Fruit fly (Drosophila melanogaster): Measurements from ENCODE around the gene Lectin-galC1.

Gene Lectin-galC1

DNA sequence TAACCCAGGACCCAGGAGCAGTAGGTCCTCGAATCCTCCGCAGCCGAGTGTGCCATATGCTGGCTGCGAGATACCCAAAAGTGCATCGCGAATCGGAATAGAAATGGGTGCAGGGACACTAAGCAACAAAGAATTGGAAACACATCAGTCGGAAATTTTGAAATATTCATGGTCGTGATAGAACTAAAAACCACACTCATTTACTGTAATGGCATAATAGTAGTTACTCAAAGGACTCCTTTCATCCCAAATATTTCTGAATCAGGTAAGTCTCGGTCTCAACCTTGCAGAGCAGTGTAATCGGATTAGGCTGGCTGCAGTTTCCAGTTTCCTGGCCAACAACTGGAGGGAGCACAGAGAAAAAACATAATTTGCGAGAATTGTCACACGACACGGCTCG, 41.1 kb upstream of the Lectin-galC1 start (continued):
- TF ChIP-seq ems (GFP tag; optimal IDR thresholded peaks at IDR 0.05) (no peak), Spps (tag; optimal IDR thresholded peaks at IDR 0.05) (peak; percentile 52), Dp (GFP tag; optimal IDR thresholded peaks at IDR 0.05) (no peak), MBD-R2 (GFP tag; IDR thresholded peaks at IDR 0.05) (no peak), dm (GFP tag; optimal IDR thresholded peaks at IDR 0.05) (no peak), H2.0 (GFP tag; IDR thresholded peaks at IDR 0.05) (no peak; the same call in 1 of the 2 replicates), CG12299 (tag; optimal IDR thresholded peaks at IDR 0.05) (no peak), CG17612 (GFP tag; IDR thresholded peaks at IDR 0.05) (no peak), TFAM (GFP tag; optimal IDR thresholded peaks at IDR 0.05) (no peak), CG10543 (GFP tag; optimal IDR thresholded peaks at IDR 0.05) (no peak), CG14014 (GFP tag; IDR thresholded peaks at IDR 0.05) (no peak), CG12104 (GFP tag; optimal IDR thresholded peaks at IDR 0.05) (no peak), CG9932 (GFP tag; IDR thresholded peaks at IDR 0.05) (no peak), crol (GFP tag; IDR thresholded peaks at IDR 0.05) (no peak), prd (optimal IDR thresholded peaks at IDR 0.05) (no peak), prd (GFP tag; IDR thresholded peaks at IDR 0.05) (peak; percentile 70), maf-S (GFP tag; optimal IDR thresholded peaks at IDR 0.05) (no peak), CG4404 (GFP tag; IDR thresholded peaks at IDR 0.05) (peak; percentile 42; the same call in 1 of the 2 replicates), pb (GFP tag; optimal IDR thresholded peaks at IDR 0.05) (no peak), CG42726 (GFP tag; IDR thresholded peaks at IDR 0.05; ENCODE audit: partially characterized antibody) (no peak), stc (GFP tag; IDR thresholded peaks at IDR 0.05) (no peak), CG31388 (GFP tag; optimal IDR thresholded peaks at IDR 0.05) (no peak), trem (tag; optimal IDR thresholded peaks at IDR 0.05) (peak; percentile 38), kni (GFP tag; optimal IDR thresholded peaks at IDR 0.05) (no peak), CG8924 (tag; optimal IDR thresholded peaks at IDR 0.05) (peak; percentile 26), her (GFP tag; optimal IDR thresholded peaks at IDR 0.05) (no peak), NK7.1 (GFP tag; optimal IDR thresholded peaks at IDR 0.05) (no peak), CG8359 (GFP tag; optimal IDR thresholded peaks at IDR 0.05; ENCODE audit: borderline replicate concordance) (no peak), Hmr (GFP tag; optimal IDR thresholded peaks at IDR 0.05) (no peak), CTCF (GFP tag; optimal IDR thresholded peaks at IDR 0.05) (no peak), YL-1 (GFP tag; optimal IDR thresholded peaks at IDR 0.05) (no peak), Lhr (GFP tag; optimal IDR thresholded peaks at IDR 0.05) (no peak), caup (GFP tag; optimal IDR thresholded peaks at IDR 0.05; ENCODE audit: severe bottlenecking) (no peak), CG17829 (tag; optimal IDR thresholded peaks at IDR 0.05) (peak; percentile 58), twi (tag; optimal IDR thresholded peaks at IDR 0.05) (no peak), sens-2 (GFP tag; IDR thresholded peaks at IDR 0.05) (no peak), Stat92E (GFP tag; optimal IDR thresholded peaks at IDR 0.05) (no peak), stwl (tag; optimal IDR thresholded peaks at IDR 0.05) (no peak), CG17385 (GFP tag; optimal IDR thresholded peaks at IDR 0.05) (no peak), CG7357 (GFP tag; IDR thresholded peaks at IDR 0.05) (no peak)

DNA sequence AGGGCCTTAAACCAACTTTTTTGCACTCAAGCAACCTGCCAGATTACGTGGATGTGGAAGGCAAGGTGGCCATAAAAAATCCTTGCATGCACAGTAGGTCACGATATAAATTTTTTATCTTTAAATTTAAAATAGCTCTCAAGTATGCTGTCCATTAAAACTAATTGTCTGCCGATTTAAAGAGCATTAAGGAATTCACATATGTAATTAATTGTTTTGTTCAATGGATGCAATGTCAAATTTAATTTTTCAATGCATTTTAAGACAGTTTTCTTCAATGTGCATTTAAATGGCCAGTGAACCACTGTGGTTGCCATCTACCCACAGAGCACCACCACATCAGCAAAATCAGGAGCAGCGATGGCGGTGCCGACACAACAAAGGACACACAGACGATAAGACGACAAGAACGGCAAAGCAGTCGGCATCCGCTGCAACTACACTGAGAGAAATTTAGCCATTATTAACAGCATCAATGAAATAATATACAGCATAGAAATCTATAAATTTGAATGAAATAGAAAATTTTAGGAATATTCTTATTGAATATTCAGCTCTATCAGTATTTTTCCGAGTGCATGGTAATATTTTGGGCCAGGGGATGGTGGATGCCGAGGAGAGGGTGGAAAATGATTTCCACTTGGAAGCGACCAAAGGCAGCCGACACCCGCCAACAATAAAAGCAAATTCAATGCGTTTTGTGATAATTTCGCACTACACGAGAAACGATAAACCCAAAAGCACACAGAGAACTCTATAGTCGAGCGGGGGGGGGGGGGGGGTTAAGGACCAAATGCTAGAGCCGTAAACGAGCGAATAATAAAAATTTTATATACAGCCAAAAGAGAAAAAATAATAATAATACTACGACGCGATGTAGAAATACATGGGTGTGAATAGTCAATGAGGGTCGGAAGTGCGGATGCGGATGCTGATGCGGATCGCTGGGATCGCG, 39.8 kb upstream of the Lectin-galC1 start:
- no peak for TF ChIP-seq CG12744 (GFP tag; optimal IDR thresholded peaks at IDR 0.05)
- TF ChIP-seq Dref (GFP tag; IDR thresholded peaks at IDR 0.05) = no peak
- TF ChIP-seq fru (optimal IDR thresholded peaks at IDR 0.05) = no peak
- TF ChIP-seq GATAe (GFP tag; conservative IDR thresholded peaks at IDR 0.05) = no peak
- TF ChIP-seq her (GFP tag; optimal IDR thresholded peaks at IDR 0.05) = no peak
- TF ChIP-seq klu (GFP tag; IDR thresholded peaks at IDR 0.05) = no peak
- no peak for TF ChIP-seq ro (GFP tag; IDR thresholded peaks at IDR 0.05)
- TF ChIP-seq hkb (optimal IDR thresholded peaks at IDR 0.05) = no peak
- 0 out of 2 replicates have a peak, but pooled peaks have one; percentile 32 for TF ChIP-seq hkb (GFP tag; IDR thresholded peaks at IDR 0.05)
- no peak for TF ChIP-seq Trl (optimal IDR thresholded peaks at IDR 0.05)
- peak; percentile 1 for TF ChIP-seq Trl (GFP tag; optimal IDR thresholded peaks at IDR 0.05)
- TF ChIP-seq pnt (GFP tag; optimal IDR thresholded peaks at IDR 0.05) = no peak
- no peak for TF ChIP-seq zfh2 (GFP tag; optimal IDR thresholded peaks at IDR 0.05)
- TF ChIP-seq Nf-YC (tag; optimal IDR thresholded peaks at IDR 0.05) = no peak
- TF ChIP-seq dimm (GFP tag; IDR thresholded peaks at IDR 0.05) = no peak

Data from whole organism, embryonic.